Fruit fly (Drosophila melanogaster): ENCODE results near the gene E2f1.

E2f1 gene

dm6 chr3R:21651048-21651887 is 9.4 kb downstream of the E2f1 start:
- TF ChIP-seq Myc (optimal IDR thresholded peaks at IDR 0.05) (no peak), psq (optimal IDR thresholded peaks at IDR 0.05) (no peak), h (optimal IDR thresholded peaks at IDR 0.05) (no peak), ttk (optimal IDR thresholded peaks at IDR 0.05) (no peak), insv (optimal IDR thresholded peaks at IDR 0.05) (no peak), Sin3A (optimal IDR thresholded peaks at IDR 0.05) (no peak)

- TF ChIP-seq Myc (optimal IDR thresholded peaks at IDR 0.05) (no peak), psq (optimal IDR thresholded peaks at IDR 0.05) (no peak), h (optimal IDR thresholded peaks at IDR 0.05) (no peak), ttk (optimal IDR thresholded peaks at IDR 0.05) (no peak), insv (optimal IDR thresholded peaks at IDR 0.05) (no peak), Sin3A (optimal IDR thresholded peaks at IDR 0.05) (no peak)
Measured at dm6 chr3R:21650506-21650905, 10.2 kb downstream of the E2f1 start.

dm6 chr3R:21649823-21650499 is 10.7 kb downstream of the E2f1 start:
- no peak for TF ChIP-seq Sin3A (optimal IDR thresholded peaks at IDR 0.05)
- TF ChIP-seq Myc (optimal IDR thresholded peaks at IDR 0.05) = no peak
- no peak for TF ChIP-seq insv (optimal IDR thresholded peaks at IDR 0.05)
- no peak for TF ChIP-seq psq (optimal IDR thresholded peaks at IDR 0.05)
- TF ChIP-seq ttk (optimal IDR thresholded peaks at IDR 0.05) = no peak
- TF ChIP-seq h (optimal IDR thresholded peaks at IDR 0.05) = no peak

- no peak for TF ChIP-seq psq (optimal IDR thresholded peaks at IDR 0.05)
- no peak for TF ChIP-seq Myc (optimal IDR thresholded peaks at IDR 0.05)
- TF ChIP-seq insv (optimal IDR thresholded peaks at IDR 0.05) = no peak
- TF ChIP-seq h (optimal IDR thresholded peaks at IDR 0.05) = no peak
- no peak for TF ChIP-seq ttk (optimal IDR thresholded peaks at IDR 0.05)
- TF ChIP-seq Sin3A (optimal IDR thresholded peaks at IDR 0.05) = no peak
Measured at dm6 chr3R:21649053-21649821, 11.4 kb downstream of the E2f1 start.

- TF ChIP-seq ttk (optimal IDR thresholded peaks at IDR 0.05) (no peak), h (optimal IDR thresholded peaks at IDR 0.05) (no peak), Sin3A (optimal IDR thresholded peaks at IDR 0.05) (no peak), insv (optimal IDR thresholded peaks at IDR 0.05) (no peak), Myc (optimal IDR thresholded peaks at IDR 0.05) (no peak), psq (optimal IDR thresholded peaks at IDR 0.05) (no peak)
Measured at dm6 chr3R:21648460-21648859, 12.2 kb downstream of the E2f1 start.

- no peak for TF ChIP-seq Myc (optimal IDR thresholded peaks at IDR 0.05)
- TF ChIP-seq Sin3A (optimal IDR thresholded peaks at IDR 0.05) = no peak
- TF ChIP-seq h (optimal IDR thresholded peaks at IDR 0.05) = no peak
- no peak for TF ChIP-seq psq (optimal IDR thresholded peaks at IDR 0.05)
- no peak for TF ChIP-seq ttk (optimal IDR thresholded peaks at IDR 0.05)
- TF ChIP-seq insv (optimal IDR thresholded peaks at IDR 0.05) = no peak
Measured at dm6 chr3R:21645904-21646664, 14.6 kb downstream of the E2f1 start.

- TF ChIP-seq ttk (optimal IDR thresholded peaks at IDR 0.05) (no peak), h (optimal IDR thresholded peaks at IDR 0.05) (no peak), Myc (optimal IDR thresholded peaks at IDR 0.05) (no peak), psq (optimal IDR thresholded peaks at IDR 0.05) (no peak), insv (optimal IDR thresholded peaks at IDR 0.05) (no peak), Sin3A (optimal IDR thresholded peaks at IDR 0.05) (no peak)
Measured at dm6 chr3R:21644222-21644621, 16.4 kb downstream of the E2f1 start.

- no peak for TF ChIP-seq h (optimal IDR thresholded peaks at IDR 0.05)
- TF ChIP-seq psq (optimal IDR thresholded peaks at IDR 0.05) = no peak
- no peak for TF ChIP-seq Sin3A (optimal IDR thresholded peaks at IDR 0.05)
- no peak for TF ChIP-seq Myc (optimal IDR thresholded peaks at IDR 0.05)
- no peak for TF ChIP-seq insv (optimal IDR thresholded peaks at IDR 0.05)
- no peak for TF ChIP-seq ttk (optimal IDR thresholded peaks at IDR 0.05)
Measured at dm6 chr3R:21643197-21643596, 17.5 kb downstream of the E2f1 start.

- TF ChIP-seq Sin3A (optimal IDR thresholded peaks at IDR 0.05) = no peak
Measured at dm6 chr3R:21642301-21642700, 18.4 kb downstream of the E2f1 start.

dm6 chr3R:21641517-21642137 is 19.0 kb downstream of the E2f1 start:
- TF ChIP-seq h (optimal IDR thresholded peaks at IDR 0.05) (no peak), psq (optimal IDR thresholded peaks at IDR 0.05) (no peak), ttk (optimal IDR thresholded peaks at IDR 0.05) (no peak), insv (optimal IDR thresholded peaks at IDR 0.05) (no peak), Myc (optimal IDR thresholded peaks at IDR 0.05) (no peak), Sin3A (optimal IDR thresholded peaks at IDR 0.05) (no peak)

dm6 chr3R:21640337-21640994 is 20.2 kb downstream of the E2f1 start:
- no peak for TF ChIP-seq Sin3A (optimal IDR thresholded peaks at IDR 0.05)
- no peak for TF ChIP-seq psq (optimal IDR thresholded peaks at IDR 0.05)
- TF ChIP-seq Myc (optimal IDR thresholded peaks at IDR 0.05) = no peak
- TF ChIP-seq ttk (optimal IDR thresholded peaks at IDR 0.05) = no peak
- no peak for TF ChIP-seq h (optimal IDR thresholded peaks at IDR 0.05)
- no peak for TF ChIP-seq insv (optimal IDR thresholded peaks at IDR 0.05)
